Worm (Caenorhabditis elegans): ENCODE results near the gene tiar-1.

DNA sequence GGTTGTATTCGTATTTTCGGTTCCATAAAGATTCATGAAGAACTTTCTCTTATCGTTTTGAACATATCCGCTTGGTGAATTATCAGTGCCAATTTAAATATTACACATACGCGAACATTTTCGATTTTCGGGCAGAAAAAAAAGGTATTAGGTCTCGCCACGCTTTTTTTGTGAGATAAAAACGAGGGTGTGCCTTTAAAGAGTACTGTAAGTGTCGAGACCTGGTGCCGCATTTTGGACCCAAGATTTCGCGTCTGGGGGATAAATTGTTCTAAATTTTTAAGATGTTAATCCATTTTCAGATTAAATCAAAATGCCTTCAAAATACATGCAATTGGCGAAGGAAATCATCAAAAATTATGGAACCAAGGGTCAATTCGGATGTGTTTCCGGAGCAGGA, 20.7 kb downstream of the tiar-1 start, which contains the start of gene C25H3.3:
- TF ChIP-seq unc-55 (GFP tag; optimal IDR thresholded peaks at IDR 0.05): no peak
- no peak for TF ChIP-seq ceh-9 (tag; optimal IDR thresholded peaks at IDR 0.05)
- TF ChIP-seq unc-42 (tag; optimal IDR thresholded peaks at IDR 0.05): no peak
- TF ChIP-seq pqm-1 (tag; optimal IDR thresholded peaks at IDR 0.05): no peak
